Worm (Caenorhabditis elegans): ENCODE measurements around the gene T12A7.10.

T12A7.10 gene

DNA sequence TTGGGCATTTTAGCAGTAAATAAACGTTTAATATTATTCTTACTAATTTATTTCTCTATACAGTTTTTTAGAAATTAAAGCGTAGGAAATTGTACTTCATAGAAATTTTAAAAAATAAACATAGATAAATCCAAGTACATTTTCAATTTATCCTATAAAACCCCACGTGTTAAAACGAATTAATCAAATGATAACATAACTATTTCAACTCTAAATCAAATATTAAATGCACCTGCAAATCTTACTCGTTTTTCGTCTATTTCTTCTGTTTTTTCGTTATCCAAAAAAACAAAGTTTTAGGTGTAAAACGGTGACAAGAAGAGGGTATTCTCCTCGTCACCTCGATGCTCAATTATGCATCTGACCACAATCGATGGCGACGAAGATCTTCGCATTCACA is 19.9 kb downstream of the T12A7.10 start, which contains the start of gene K01A6.6:
Gene K01A6.6, plus strand, starts transcription at position 301 of the 400 bp plus-strand sequence.
- TF ChIP-seq nhr-11 (tag; optimal IDR thresholded peaks at IDR 0.05), result no peak

DNA sequence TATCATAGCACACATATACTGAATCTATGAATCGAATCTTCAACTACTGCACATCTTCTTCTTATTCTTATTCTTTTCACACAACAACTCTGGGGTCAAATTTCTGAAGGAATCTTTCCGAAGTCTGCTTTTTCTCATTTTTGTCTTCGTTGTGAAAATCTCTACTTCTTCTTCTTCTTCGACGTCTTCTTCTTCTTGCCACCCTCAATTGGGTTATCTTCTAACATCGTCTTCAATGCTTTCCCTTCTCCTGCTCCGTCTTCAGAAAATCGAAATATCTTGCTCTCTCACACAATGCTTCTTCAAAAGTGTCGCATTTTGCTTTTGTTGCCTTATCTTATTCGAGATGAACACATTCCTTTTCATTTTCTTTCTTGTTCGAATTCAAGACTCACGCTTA is 31.6 kb downstream of the T12A7.10 start:
- TF ChIP-seq crh-2 (tag; optimal IDR thresholded peaks at IDR 0.05), result no peak
- TF ChIP-seq zag-1 (tag; optimal IDR thresholded peaks at IDR 0.05), result no peak
- no peak for TF ChIP-seq lin-13 (GFP tag; optimal IDR thresholded peaks at IDR 0.05)
- TF ChIP-seq alr-1 (tag; optimal IDR thresholded peaks at IDR 0.05), result no peak

DNA sequence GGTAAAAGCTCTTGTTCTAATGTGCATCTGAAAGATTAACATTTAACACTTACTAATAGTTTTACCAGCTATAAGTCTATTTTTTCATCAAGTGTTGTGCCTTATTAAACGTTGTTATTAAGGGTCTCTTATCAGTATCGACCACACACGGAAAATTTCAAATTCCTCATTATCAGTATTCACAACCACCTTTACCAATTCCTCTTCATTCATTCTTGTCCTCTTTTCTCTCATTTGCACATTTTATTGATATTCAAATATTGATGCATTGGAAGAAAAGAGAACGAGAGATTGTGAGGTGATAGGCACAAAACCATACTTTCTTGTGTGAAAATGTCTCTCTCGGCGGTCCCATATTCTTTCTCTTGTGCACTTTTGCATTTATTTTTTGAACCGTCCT is 33.0 kb downstream of the T12A7.10 start:
- TF ChIP-seq crh-2 (tag; optimal IDR thresholded peaks at IDR 0.05) (peak; percentile 2), lin-11 (tag; optimal IDR thresholded peaks at IDR 0.05) (no peak), nhr-23 (tag; optimal IDR thresholded peaks at IDR 0.05) (no peak), dmd-4 (tag; optimal IDR thresholded peaks at IDR 0.05) (no peak), fos-1 (tag; optimal IDR thresholded peaks at IDR 0.05) (peak; percentile 75), nhr-25 (tag; optimal IDR thresholded peaks at IDR 0.05) (no peak), nhr-11 (tag; optimal IDR thresholded peaks at IDR 0.05) (no peak)

DNA sequence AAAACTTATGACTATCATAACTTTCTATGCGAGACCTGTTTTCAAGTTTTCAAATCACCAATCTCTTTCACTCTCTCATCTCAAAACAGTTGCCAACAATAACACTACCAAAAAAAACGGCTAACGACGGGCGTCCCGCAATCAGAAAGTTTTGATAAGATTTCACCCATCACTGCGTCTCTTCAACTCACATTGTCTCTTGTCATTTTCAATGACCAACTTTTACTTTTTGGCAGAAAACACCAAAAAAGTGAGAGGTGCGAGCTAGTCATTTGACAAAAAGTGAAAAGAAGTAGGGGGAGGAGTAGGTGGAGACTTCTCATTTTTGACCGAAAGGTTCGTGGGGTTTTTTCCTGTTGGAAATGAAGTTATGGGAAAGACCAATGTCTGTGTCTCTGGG is 36.2 kb downstream of the T12A7.10 start:
- TF ChIP-seq blmp-1 (tag; optimal IDR thresholded peaks at IDR 0.05; ENCODE audit: insufficient read depth) (peak; percentile 97), nhr-237 (tag; optimal IDR thresholded peaks at IDR 0.05) (no peak), unc-39 (tag; optimal IDR thresholded peaks at IDR 0.05) (no peak)

DNA sequence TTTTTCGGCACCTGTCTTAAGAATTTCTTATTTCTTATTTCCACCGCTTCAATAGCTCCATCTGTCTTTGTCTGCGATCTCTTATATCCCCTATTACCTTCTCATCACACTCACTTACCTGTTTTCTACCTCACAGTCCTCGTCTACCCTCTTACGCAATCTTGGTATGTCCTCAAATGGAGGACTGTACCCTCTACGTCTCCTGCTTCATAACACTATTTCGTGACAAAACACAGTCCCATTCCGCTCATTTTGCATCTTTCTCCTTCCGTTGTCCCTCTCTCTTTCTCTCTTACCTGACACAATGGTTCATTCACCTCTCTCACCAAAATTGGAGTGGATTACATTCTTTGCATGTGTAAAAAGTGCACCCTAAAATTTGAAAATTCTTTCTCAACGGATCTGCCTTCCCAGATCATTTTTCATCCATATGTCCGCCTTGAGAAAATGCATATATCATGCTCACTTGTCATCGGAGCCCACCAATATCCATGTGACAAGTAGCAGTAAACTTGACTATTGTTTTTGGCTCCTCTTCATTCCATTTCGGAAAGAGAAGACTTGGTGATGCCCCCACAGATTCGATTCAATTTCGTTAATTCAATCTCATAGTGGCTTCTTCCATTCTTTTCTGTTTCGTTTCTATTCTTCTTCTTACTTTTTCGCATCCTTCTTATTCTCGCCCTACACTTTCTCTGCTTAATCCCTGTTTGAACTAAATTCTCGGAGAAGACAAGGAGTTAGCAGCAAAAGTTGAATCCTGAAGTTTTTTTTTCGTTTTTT is 37.6 kb downstream of the T12A7.10 start:
- no peak for TF ChIP-seq unc-62 (GFP tag; optimal IDR thresholded peaks at IDR 0.05)
- peak; percentile 24 for TF ChIP-seq nhr-129 (tag; optimal IDR thresholded peaks at IDR 0.05)
- TF ChIP-seq zag-1 (tag; optimal IDR thresholded peaks at IDR 0.05), result peak; percentile 18
- TF ChIP-seq unc-55 (GFP tag; optimal IDR thresholded peaks at IDR 0.05), result peak; percentile 33

DNA sequence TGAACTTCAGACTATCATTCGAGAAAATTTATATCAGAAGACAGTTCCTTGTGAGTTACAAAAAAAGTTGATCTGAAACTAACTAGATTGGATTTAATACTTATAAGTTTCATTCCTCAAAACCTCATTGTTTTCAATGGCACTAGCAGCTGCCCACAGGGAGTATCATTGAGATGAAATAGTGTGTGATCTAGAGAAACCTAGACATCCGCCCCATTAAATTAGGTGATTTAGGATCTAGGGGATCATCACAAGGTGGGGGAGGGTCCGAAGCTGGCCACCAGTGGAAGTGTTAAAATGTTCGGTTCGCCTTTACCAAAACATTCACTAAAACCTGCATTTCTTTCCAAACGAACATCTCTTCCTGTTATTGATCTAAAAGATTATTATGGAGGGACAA is 38.5 kb downstream of the T12A7.10 start:
- TF ChIP-seq fos-1 (tag; optimal IDR thresholded peaks at IDR 0.05) (no peak), unc-62 (GFP tag; optimal IDR thresholded peaks at IDR 0.05) (no peak), sem-4 (tag; optimal IDR thresholded peaks at IDR 0.05) (no peak), elt-3 (tag; optimal IDR thresholded peaks at IDR 0.05) (no peak), F13H6.1 (tag; optimal IDR thresholded peaks at IDR 0.05) (no peak), egl-27 (tag; optimal IDR thresholded peaks at IDR 0.05) (no peak), sma-3 (GFP tag; optimal IDR thresholded peaks at IDR 0.05) (no peak), nhr-129 (tag; optimal IDR thresholded peaks at IDR 0.05) (no peak)

DNA sequence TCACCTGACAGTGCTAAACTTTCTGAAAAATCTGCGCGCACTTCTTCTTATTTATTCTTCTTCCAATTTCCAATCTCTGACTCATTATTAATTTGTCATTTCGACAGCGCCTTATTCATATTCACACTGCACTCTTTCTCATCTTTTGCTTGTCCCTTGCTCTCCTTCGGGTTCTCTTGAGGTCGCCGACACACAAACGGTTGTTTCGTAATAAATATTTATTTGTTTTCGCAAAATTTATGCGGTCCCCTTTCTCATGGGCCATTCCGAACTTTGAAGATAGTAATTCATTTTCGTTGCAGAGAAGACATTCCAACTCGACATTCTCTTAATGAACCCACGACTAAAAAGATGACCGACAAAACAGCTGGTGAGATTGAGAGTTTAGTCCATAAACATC is 40.2 kb downstream of the T12A7.10 start, which contains the start of gene magi-1:
Gene magi-1, plus strand, starts transcription at position 301 of the 400 bp plus-strand sequence.
- TF ChIP-seq blmp-1 (tag; optimal IDR thresholded peaks at IDR 0.05; ENCODE audit: insufficient read depth), result no peak

DNA sequence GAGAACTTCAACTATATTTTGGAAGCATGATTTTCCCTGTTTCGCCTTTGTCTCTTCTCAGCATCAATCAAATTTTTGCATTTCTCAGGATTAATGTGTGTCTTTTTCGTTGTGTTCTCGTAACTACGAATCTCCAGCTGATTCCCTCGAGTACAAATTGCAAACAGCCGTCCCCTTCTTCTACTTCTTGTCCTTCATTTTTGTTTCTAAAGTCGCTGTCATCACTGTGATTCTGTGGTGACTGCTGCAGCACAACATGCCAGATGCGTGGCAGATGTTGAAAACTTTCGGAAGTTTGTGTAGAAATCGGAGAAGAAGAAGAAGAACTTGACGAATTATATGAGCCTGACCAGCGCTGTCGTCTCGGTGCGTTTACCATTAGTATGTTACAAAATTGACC is 41.6 kb downstream of the T12A7.10 start:
- TF ChIP-seq unc-55 (GFP tag; optimal IDR thresholded peaks at IDR 0.05) (peak; percentile 23), dmd-4 (tag; optimal IDR thresholded peaks at IDR 0.05) (no peak), mab-5 (tag; optimal IDR thresholded peaks at IDR 0.05) (peak; percentile 47), R02D3.7 (tag; optimal IDR thresholded peaks at IDR 0.05) (no peak), alr-1 (tag; optimal IDR thresholded peaks at IDR 0.05) (no peak), nhr-6 (tag; optimal IDR thresholded peaks at IDR 0.05) (no peak)

DNA sequence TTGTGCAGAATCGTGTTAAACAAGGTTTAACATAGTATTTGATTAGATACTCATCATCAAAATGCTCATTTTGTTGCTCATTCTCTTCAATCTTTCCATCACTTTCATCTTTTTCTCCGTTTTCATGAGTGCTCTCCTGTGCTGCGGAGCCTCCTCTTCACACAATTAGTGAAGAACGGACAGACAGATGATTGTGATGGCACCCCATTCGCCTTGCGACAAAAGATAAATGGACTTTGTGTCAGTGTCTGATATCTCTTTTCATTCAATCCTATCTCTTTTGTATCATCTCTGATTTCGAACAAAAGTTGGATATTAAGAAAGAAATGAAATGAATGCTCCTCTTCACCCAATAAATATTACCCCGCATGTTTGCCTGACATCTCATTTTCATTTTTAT is 44.6 kb downstream of the T12A7.10 start:
- TF ChIP-seq aly-2 (tag; optimal IDR thresholded peaks at IDR 0.05), result no peak
- TF ChIP-seq crh-2 (tag; optimal IDR thresholded peaks at IDR 0.05), result no peak
- no peak for TF ChIP-seq snpc-4 (tag; optimal IDR thresholded peaks at IDR 0.05)
- peak; percentile 58 for TF ChIP-seq nhr-129 (tag; optimal IDR thresholded peaks at IDR 0.05)
- TF ChIP-seq unc-39 (tag; optimal IDR thresholded peaks at IDR 0.05), result no peak
- no peak for TF ChIP-seq nhr-10 (tag; optimal IDR thresholded peaks at IDR 0.05)
- TF ChIP-seq C34F6.9 (tag; optimal IDR thresholded peaks at IDR 0.05), result peak; percentile 35
- no peak for TF ChIP-seq elt-3 (tag; optimal IDR thresholded peaks at IDR 0.05)
- no peak for TF ChIP-seq mdl-1 (tag; optimal IDR thresholded peaks at IDR 0.05)
- no peak for TF ChIP-seq gmeb-1 (tag; optimal IDR thresholded peaks at IDR 0.05)
- no peak for TF ChIP-seq nhr-237 (tag; optimal IDR thresholded peaks at IDR 0.05)
- TF ChIP-seq zag-1 (tag; optimal IDR thresholded peaks at IDR 0.05), result no peak
- no peak for TF ChIP-seq nhr-77 (tag; optimal IDR thresholded peaks at IDR 0.05)
- no peak for TF ChIP-seq dmd-4 (tag; optimal IDR thresholded peaks at IDR 0.05)
- peak in 1 of 2 experiments; percentile 2 for TF ChIP-seq lsy-2 (tag; optimal IDR thresholded peaks at IDR 0.05)
- TF ChIP-seq ceh-16 (tag; optimal IDR thresholded peaks at IDR 0.05), result no peak
- no peak for TF ChIP-seq mab-5 (tag; optimal IDR thresholded peaks at IDR 0.05)
- TF ChIP-seq ZK546.5 (tag; optimal IDR thresholded peaks at IDR 0.05), result no peak
- no peak for TF ChIP-seq nhr-12 (tag; optimal IDR thresholded peaks at IDR 0.05)
- TF ChIP-seq F13H6.1 (tag; optimal IDR thresholded peaks at IDR 0.05), result peak; percentile 58
